Fruit fly (Drosophila melanogaster) whole organism, embryonic: ENCODE data around the gene CG17207.

Experiments used
- Adf1 ChIP-seq: fragments of 200-800 bp; sonication (Bioruptor generic); IDR thresholded peaks from 2 replicates; pipeline ENCODE4 v1.3.6; 2022; ENCODE audit warnings: missing biosample characterization, missing genetic modification characterization
- Antp ChIP-seq: fragments of 200-800 bp; sonication (Bioruptor generic); optimal IDR thresholded peaks from 3 replicates; lab custom pipeline; 2016; ENCODE audit warnings: missing biosample characterization, missing genetic modification characterization
- Asciz ChIP-seq: fragments of 200-800 bp; sonication (Bioruptor generic); optimal IDR thresholded peaks from 2 replicates; lab custom pipeline; 2017; ENCODE audit warnings: missing biosample characterization, mild to moderate bottlenecking, missing genetic modification characterization, missing genetic modification reagents
- Bgb ChIP-seq: fragments of 200-800 bp; sonication (Bioruptor generic); IDR thresholded peaks from 2 replicates; pipeline ENCODE4 v1.3.6; 2022; ENCODE audit warnings: missing biosample characterization, missing genetic modification characterization; ENCODE audit not compliant: partially characterized antibody
- Blimp-1 ChIP-seq: fragments of 200-800 bp; sonication (Bioruptor generic); optimal IDR thresholded peaks from 3 replicates; lab custom pipeline; 2018; ENCODE audit warnings: missing biosample characterization, missing genetic modification characterization, mild to moderate bottlenecking, moderate library complexity, missing genetic modification reagents
- CG10274 ChIP-seq: fragments of 200-800 bp; sonication (Bioruptor generic); optimal IDR thresholded peaks from 3 replicates; lab custom pipeline; 2017; ENCODE audit warnings: missing biosample characterization, mild to moderate bottlenecking, missing genetic modification characterization
- CG10321 ChIP-seq: fragments of 200-800 bp; sonication (Bioruptor generic); IDR thresholded peaks from 2 replicates; pipeline ENCODE4 v1.3.6; 2022; ENCODE audit warnings: missing biosample characterization, missing genetic modification characterization
- CG11696 ChIP-seq: fragments of 200-800 bp; sonication (Bioruptor generic); IDR thresholded peaks from 2 replicates; pipeline ENCODE4 v1.3.6; 2022; ENCODE audit warnings: missing biosample characterization, missing genetic modification characterization
- CG12299 ChIP-seq: fragments of 200-800 bp; sonication (Bioruptor generic); optimal IDR thresholded peaks from 2 replicates; lab custom pipeline; 2018; ENCODE audit warnings: missing biosample characterization, mild to moderate bottlenecking, missing genetic modification characterization
- CG12659 ChIP-seq: fragments of 200-800 bp; sonication (Bioruptor generic); optimal IDR thresholded peaks from 3 replicates; lab custom pipeline; 2017; ENCODE audit warnings: mild to moderate bottlenecking, missing biosample characterization, missing genetic modification reagents, missing genetic modification characterization
- CG13287 ChIP-seq: fragments of 200-800 bp; sonication (Bioruptor generic); IDR thresholded peaks from 2 replicates; pipeline ENCODE4 v1.3.6; 2022; ENCODE audit warnings: missing biosample characterization, missing genetic modification characterization; ENCODE audit not compliant: partially characterized antibody
- CG1602 ChIP-seq: fragments of 200-800 bp; sonication (Bioruptor generic); optimal IDR thresholded peaks from 3 replicates; lab custom pipeline; 2016; ENCODE audit warnings: missing biosample characterization, missing genetic modification characterization
- CG1603 ChIP-seq: fragments of 200-800 bp; sonication (Bioruptor generic); optimal IDR thresholded peaks from 2 replicates; lab custom pipeline; 2019; ENCODE audit warnings: missing biosample characterization, mild to moderate bottlenecking, missing genetic modification characterization, moderate library complexity
- CG1792 ChIP-seq: fragments of 200-800 bp; sonication (Bioruptor generic); optimal IDR thresholded peaks from 2 replicates; lab custom pipeline; 2016; ENCODE audit warnings: missing biosample characterization, missing genetic modification characterization
- CG2116 ChIP-seq: fragments of 200-800 bp; sonication (Bioruptor generic); optimal IDR thresholded peaks from 3 replicates; lab custom pipeline; 2018; ENCODE audit warnings: missing biosample characterization, mild to moderate bottlenecking, missing genetic modification characterization
- CG33213 ChIP-seq: fragments of 200-800 bp; sonication (Bioruptor generic); optimal IDR thresholded peaks from 3 replicates; lab custom pipeline; 2016; ENCODE audit warnings: missing biosample characterization, missing genetic modification characterization
- CG34422 ChIP-seq: fragments of 200-800 bp; sonication (Bioruptor generic); IDR thresholded peaks from 3 replicates; pipeline ENCODE4 v1.3.6; 2022; ENCODE audit warnings: missing biosample characterization, missing genetic modification characterization
- CG6654 ChIP-seq: fragments of 200-800 bp; sonication (Bioruptor generic); optimal IDR thresholded peaks from 2 replicates; lab custom pipeline; 2017; ENCODE audit warnings: missing biosample characterization, mild to moderate bottlenecking, missing genetic modification characterization
- CG9797 ChIP-seq: fragments of 200-800 bp; sonication (Bioruptor generic); optimal IDR thresholded peaks from 3 replicates; lab custom pipeline; 2018; ENCODE audit warnings: missing biosample characterization, mild to moderate bottlenecking, missing genetic modification characterization
- CkIIα-i1 ChIP-seq: fragments of 200-800 bp; sonication (Bioruptor generic); IDR thresholded peaks from 2 replicates; pipeline ENCODE4 v1.3.6; 2022; ENCODE audit warnings: missing biosample characterization, missing genetic modification characterization
- CoRest ChIP-seq: fragments of 200-800 bp; sonication (Bioruptor generic); optimal IDR thresholded peaks from 3 replicates; lab custom pipeline; 2018; ENCODE audit warnings: missing biosample characterization, mild to moderate bottlenecking, missing genetic modification characterization, moderate library complexity
- Dbx ChIP-seq: fragments of 200-800 bp; sonication (Bioruptor generic); IDR thresholded peaks from 3 replicates; pipeline ENCODE4 v1.3.6; 2022; ENCODE audit warnings: missing biosample characterization, missing genetic modification characterization
- Dek ChIP-seq: fragments of 200-800 bp; sonication (Bioruptor generic); optimal IDR thresholded peaks from 3 replicates; lab custom pipeline; 2019; ENCODE audit warnings: missing biosample characterization, mild to moderate bottlenecking, missing genetic modification characterization, moderate library complexity
- Doc3 ChIP-seq: fragments of 200-800 bp; sonication (Bioruptor generic); IDR thresholded peaks from 3 replicates; pipeline ENCODE4 v1.3.6; 2022; ENCODE audit warnings: missing biosample characterization, missing genetic modification characterization; ENCODE audit not compliant: partially characterized antibody
- Dp ChIP-seq: fragments of 200-800 bp; sonication (Bioruptor generic); optimal IDR thresholded peaks from 2 replicates; lab custom pipeline; 2018; ENCODE audit warnings: missing biosample characterization, mild to moderate bottlenecking, missing genetic modification characterization, moderate library complexity
- Dref ChIP-seq: fragments of 200-800 bp; sonication (Bioruptor generic); IDR thresholded peaks from 2 replicates; pipeline ENCODE4 v1.3.6; 2022; ENCODE audit warnings: missing biosample characterization, missing genetic modification characterization
- Gug ChIP-seq: fragments of 200-800 bp; sonication (Bioruptor generic); IDR thresholded peaks from 4 replicates; pipeline ENCODE4 v1.3.6; 2022; ENCODE audit warnings: missing biosample characterization, missing genetic modification characterization
- H15 ChIP-seq: fragments of 200-800 bp; sonication (Bioruptor generic); IDR thresholded peaks from 3 replicates; pipeline ENCODE4 v1.3.6; 2022; ENCODE audit warnings: missing biosample characterization, missing genetic modification characterization
- Hr78 ChIP-seq, 2 experiments: fragments of 200-800 bp in 1 of 2; fragments of >200 bp in 1 of 2; sonication (Bioruptor generic) in 1 of 2; optimal IDR thresholded peaks; 2 replicates each; lab custom pipeline; 2017 to 2019; ENCODE audit warnings: missing biosample characterization in 2 of 2, missing genetic modification characterization in 2 of 2, mild to moderate bottlenecking in 1 of 2, moderate library complexity in 1 of 2
- Lhr ChIP-seq: fragments of 200-800 bp; sonication (Bioruptor generic); optimal IDR thresholded peaks from 3 replicates; lab custom pipeline; 2017; ENCODE audit warnings: mild to moderate bottlenecking, missing biosample characterization, missing genetic modification reagents, missing genetic modification characterization
- MESR4 ChIP-seq: fragments of 200-800 bp; sonication (Bioruptor generic); optimal IDR thresholded peaks from 2 replicates; lab custom pipeline; 2018; ENCODE audit warnings: missing biosample characterization, mild to moderate bottlenecking, missing genetic modification characterization, moderate library complexity
- NC2α ChIP-seq: fragments of 200-800 bp; sonication (Bioruptor generic); optimal IDR thresholded peaks from 2 replicates; lab custom pipeline; 2016; ENCODE audit warnings: missing biosample characterization, missing genetic modification characterization
- Nf-YB ChIP-seq: fragments of 200-800 bp; sonication (Bioruptor generic); optimal IDR thresholded peaks from 3 replicates; lab custom pipeline; 2019; ENCODE audit warnings: missing biosample characterization, mild to moderate bottlenecking, missing genetic modification characterization, moderate library complexity
- Optix ChIP-seq: fragments of 200-800 bp; sonication (Bioruptor generic); IDR thresholded peaks from 3 replicates; pipeline ENCODE4 v1.3.6; 2022; ENCODE audit warnings: missing biosample characterization, missing genetic modification characterization
- Spps ChIP-seq: fragments of 200-800 bp; sonication (Bioruptor generic); optimal IDR thresholded peaks from 2 replicates; lab custom pipeline; 2018; ENCODE audit warnings: missing biosample characterization, mild to moderate bottlenecking, missing genetic modification characterization
- abd-A ChIP-seq: fragments of 200-800 bp; sonication (Bioruptor generic); optimal IDR thresholded peaks from 3 replicates; lab custom pipeline; 2019; ENCODE audit warnings: missing biosample characterization, mild to moderate bottlenecking, missing genetic modification characterization, moderate library complexity
- amos ChIP-seq: fragments of 200-800 bp; sonication (Bioruptor generic); IDR thresholded peaks from 2 replicates; pipeline ENCODE4 v1.3.6; 2022; ENCODE audit warnings: missing biosample characterization, missing genetic modification characterization; ENCODE audit not compliant: partially characterized antibody
- bowl ChIP-seq: fragments of 200-800 bp; sonication (Bioruptor generic); IDR thresholded peaks from 2 replicates; pipeline ENCODE4 v1.3.6; 2022; ENCODE audit warnings: missing biosample characterization, missing genetic modification characterization
- corto ChIP-seq: fragments of 200-800 bp; sonication (Bioruptor generic); optimal IDR thresholded peaks from 2 replicates; lab custom pipeline; 2016; ENCODE audit warnings: missing biosample characterization, mild to moderate bottlenecking, missing genetic modification characterization, moderate library complexity
- crol ChIP-seq: fragments of 200-800 bp; sonication (Bioruptor generic); IDR thresholded peaks from 2 replicates; pipeline ENCODE4 v1.3.6; 2022; ENCODE audit warnings: missing biosample characterization, missing genetic modification characterization
- dati ChIP-seq: fragments of 200-800 bp; sonication (Bioruptor generic); IDR thresholded peaks from 2 replicates; pipeline ENCODE4 v1.3.6; 2022; ENCODE audit warnings: missing biosample characterization, missing genetic modification characterization
- ftz-f1 ChIP-seq: fragments of 200-800 bp; sonication (Bioruptor generic); optimal IDR thresholded peaks from 2 replicates; lab custom pipeline; 2016; ENCODE audit warnings: missing biosample characterization, missing genetic modification characterization
- gcm2 ChIP-seq: fragments of 200-800 bp; sonication (Bioruptor generic); optimal IDR thresholded peaks from 2 replicates; lab custom pipeline; 2016; ENCODE audit warnings: missing biosample characterization, missing genetic modification characterization
- grau ChIP-seq: fragments of 200-800 bp; optimal IDR thresholded peaks from 3 replicates; lab custom pipeline; 2019; ENCODE audit warnings: missing biosample characterization, mild to moderate bottlenecking, missing genetic modification characterization, moderate library complexity
- h ChIP-seq: fragments of >200 bp; optimal IDR thresholded peaks from 2 replicates; lab custom pipeline; 2017
- ham ChIP-seq: fragments of 200-800 bp; sonication (Bioruptor generic); IDR thresholded peaks from 2 replicates; pipeline ENCODE4 v1.3.6; 2022; ENCODE audit warnings: missing biosample characterization, missing genetic modification characterization
- her ChIP-seq: fragments of 200-800 bp; sonication (Bioruptor generic); optimal IDR thresholded peaks from 2 replicates; lab custom pipeline; 2016; ENCODE audit warnings: missing biosample characterization, missing genetic modification characterization
- pnt ChIP-seq: fragments of 200-800 bp; sonication (Bioruptor generic); optimal IDR thresholded peaks from 3 replicates; lab custom pipeline; 2016; ENCODE audit warnings: missing biosample characterization, missing genetic modification characterization
- repo ChIP-seq: fragments of 200-800 bp; sonication (Bioruptor generic); optimal IDR thresholded peaks from 2 replicates; lab custom pipeline; 2016; ENCODE audit warnings: missing biosample characterization, missing genetic modification characterization
- rib ChIP-seq: fragments of 200-800 bp; sonication (Bioruptor generic); IDR thresholded peaks from 2 replicates; pipeline ENCODE4 v1.3.6; 2022; ENCODE audit warnings: missing biosample characterization, missing genetic modification characterization
- scrt ChIP-seq: fragments of 200-800 bp; sonication (Bioruptor generic); optimal IDR thresholded peaks from 2 replicates; lab custom pipeline; 2018; ENCODE audit warnings: missing biosample characterization, mild to moderate bottlenecking, missing genetic modification characterization, moderate library complexity
- sens ChIP-seq: fragments of 200-800 bp; sonication (Bioruptor generic); peaks from one replicate; lab custom pipeline; 2016; ENCODE audit warnings: missing biosample characterization, missing genetic modification characterization
- trem ChIP-seq: fragments of 200-800 bp; optimal IDR thresholded peaks from 3 replicates; lab custom pipeline; 2019; ENCODE audit warnings: missing biosample characterization, mild to moderate bottlenecking, missing genetic modification characterization, moderate library complexity

CG17207 gene

DNA sequence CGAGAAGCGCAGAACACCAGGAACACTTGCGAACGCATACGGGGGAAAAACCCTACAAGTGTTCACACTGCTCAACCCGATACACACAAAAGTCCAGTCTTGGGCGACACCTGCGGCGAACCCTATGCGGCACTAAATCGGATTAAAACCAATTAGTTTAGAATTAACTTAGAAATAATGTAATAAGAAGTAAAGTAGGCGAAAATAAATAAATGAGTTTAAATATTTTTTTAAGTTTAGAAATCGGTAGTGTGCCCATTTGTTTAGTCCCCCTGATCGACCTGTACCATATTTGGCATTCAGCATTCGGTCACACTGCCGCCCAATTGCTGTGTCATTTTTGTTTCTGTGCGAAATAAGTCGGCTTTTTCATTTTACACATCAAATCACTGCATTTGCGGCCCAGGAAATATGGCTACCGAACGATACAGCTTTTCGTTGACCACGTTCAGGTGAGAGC lies 7.9 kb downstream of the CG17207 start, which contains the start of gene Prosalpha2 (continued):
- TF ChIP-seq CG1792 (no peak), crol (GFP tag; lab: Robert Waterston, UW) (no peak), Bgb (GFP tag; lab: Robert Waterston, UW) (no peak), NC2α (GFP tag; lab: Kevin White, UChicago) (no peak), CG11696 (GFP tag; lab: Robert Waterston, UW) (no peak), gcm2 (GFP tag; lab: Kevin White, UChicago) (no peak), Nf-YB (GFP tag; lab: Kevin White, UChicago) (no peak), her (GFP tag; lab: Kevin White, UChicago) (no peak), abd-A (tag; lab: Kevin White, UChicago) (no peak), ham (no peak), ftz-f1 (GFP tag; lab: Kevin White, UChicago) (no peak), Hr78 (GFP tag; optimal IDR thresholded peaks at IDR 0.05; lab: Kevin White, UChicago) (no peak), CG2116 (no peak), h (lab: Kevin White, UChicago) (no peak), Blimp-1 (GFP tag; lab: Kevin White, UChicago) (no peak), bowl (GFP tag; lab: Robert Waterston, UW) (no peak), H15 (GFP tag; lab: Robert Waterston, UW) (no peak), Doc3 (no peak), Asciz (no peak), CG6654 (GFP tag; lab: Kevin White, UChicago) (no peak), corto (no peak), amos (GFP tag; lab: Robert Waterston, UW) (no peak), CG10321 (GFP tag; lab: Robert Waterston, UW) (no peak), CG12299 (tag; lab: Kevin White, UChicago) (no peak), pnt (GFP tag; lab: Kevin White, UChicago) (no peak), grau (tag; lab: Kevin White, UChicago) (peak; percentile 18), Lhr (peak; percentile 26), scrt (GFP tag; lab: Kevin White, UChicago) (no peak), dati (no peak), Dek (no peak), rib (GFP tag; lab: Robert Waterston, UW) (no peak), CG1602 (GFP tag; lab: Kevin White, UChicago) (no peak), Dp (GFP tag; lab: Kevin White, UChicago) (peak; percentile 55), Dbx (GFP tag; lab: Robert Waterston, UW) (no peak), Antp (GFP tag; lab: Kevin White, UChicago) (no peak), CkIIα-i1 (no peak), Spps (tag; lab: Kevin White, UChicago) (no peak), Optix (GFP tag; lab: Robert Waterston, UW) (no peak), CG33213 (GFP tag; lab: Kevin White, UChicago) (peak; percentile 5), CG10274 (GFP tag; lab: Kevin White, UChicago) (no peak), Gug (GFP tag; lab: Robert Waterston, UW) (no peak; the same call in 3 of the 4 replicates)

DNA sequence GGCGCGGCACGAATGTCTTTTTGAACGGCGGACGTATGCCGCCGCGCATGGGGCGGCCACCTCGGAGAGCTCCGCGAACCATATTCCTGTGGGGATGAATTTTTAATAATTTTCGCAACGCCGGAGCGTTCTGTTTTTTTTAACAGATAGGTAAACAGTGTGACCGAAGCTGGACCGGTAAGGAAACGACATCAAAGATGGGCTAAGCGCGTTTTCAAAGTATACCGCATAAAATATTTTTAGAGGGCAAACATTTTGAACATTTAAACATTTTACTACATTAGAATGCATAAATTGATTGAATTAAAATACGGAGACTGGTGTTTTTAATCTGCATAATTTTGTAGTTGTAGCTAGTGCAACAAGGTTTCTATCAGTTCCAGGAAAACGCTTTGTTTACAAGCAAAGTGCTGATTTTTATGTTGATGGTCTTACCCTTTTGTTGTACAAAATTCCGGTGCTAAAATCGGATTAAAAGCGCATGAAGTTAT lies 9.8 kb downstream of the CG17207 start, which contains the start of the genes CG5641 and CG5245:
TSS of gene CG5641 (minus strand) at position 163 of the 491 bp plus-strand sequence.
TSS of gene CG5245 (plus strand) at position 441 of the 491 bp plus-strand sequence.
- TF ChIP-seq Dp (GFP tag; lab: Kevin White, UChicago) (peak; percentile 60), CG1603 (tag; lab: Kevin White, UChicago) (peak; percentile 11), CG34422 (GFP tag; lab: Robert Waterston, UW) (peak; percentile 31; the same call in 1 of the 3 replicates), MESR4 (peak; percentile 47), trem (tag; lab: Kevin White, UChicago) (peak; percentile 51), CG12659 (peak; percentile 22), CoRest (tag; lab: Kevin White, UChicago) (peak; percentile 12), CG13287 (GFP tag; lab: Robert Waterston, UW) (peak; percentile 18; the same call in 1 of the 2 replicates), Adf1 (GFP tag; lab: Robert Waterston, UW) (no peak), sens (GFP tag; lab: Kevin White, UChicago) (peak; percentile 34), Dref (GFP tag; lab: Robert Waterston, UW) (no peak), CG9797 (GFP tag; lab: Kevin White, UChicago) (peak; percentile 69), repo (no peak)
